Fruit fly (Drosophila melanogaster): Measurements from ENCODE around the gene tinc.

- TF ChIP-seq OdsH (GFP tag; optimal IDR thresholded peaks at IDR 0.05) (no peak), CG6276 (GFP tag; optimal IDR thresholded peaks at IDR 0.05) (no peak), CG6854 (GFP tag; optimal IDR thresholded peaks at IDR 0.05) (no peak), achi (GFP tag; optimal IDR thresholded peaks at IDR 0.05) (no peak), CG16779 (tag; optimal IDR thresholded peaks at IDR 0.05) (no peak), lz (GFP tag; optimal IDR thresholded peaks at IDR 0.05) (no peak), topi (GFP tag; optimal IDR thresholded peaks at IDR 0.05) (no peak), CG9139 (GFP tag; optimal IDR thresholded peaks at IDR 0.05) (no peak), Sox15 (GFP tag; optimal IDR thresholded peaks at IDR 0.05) (no peak), CG8632 (GFP tag; optimal IDR thresholded peaks at IDR 0.05) (no peak), eg (GFP tag; IDR thresholded peaks at IDR 0.05) (no peak)
Measured at dm6 chr3R:17812477-17812876, 1.1 kb downstream of the tinc start.
